Worm (Caenorhabditis elegans) whole organism, young adult: ENCODE results near the gene M117.3.

ENCODE experiments used
- B0019.2 ChIP-seq: fragments of 200-800 bp; sonication (Bioruptor generic); conservative IDR thresholded peaks from 2 replicates; pipeline ENCODE4 v1.3.6; 2022; ENCODE audit warnings: missing genetic modification reagents, missing genetic modification characterization, missing compliant biosample characterization
- F22D6.2 ChIP-seq: sonication (generic microtip); optimal IDR thresholded peaks from 2 replicates; lab custom pipeline; 2016; ENCODE audit warnings: mild to moderate bottlenecking, missing genetic modification characterization, missing compliant biosample characterization
- dpff-1 ChIP-seq: sonication (generic microtip); optimal IDR thresholded peaks from 2 replicates; lab custom pipeline; 2017; ENCODE audit warnings: mild to moderate bottlenecking, missing genetic modification characterization, missing compliant biosample characterization
- madf-8 ChIP-seq: fragments of 200-800 bp; sonication (Bioruptor generic); conservative IDR thresholded peaks from 2 replicates; pipeline ENCODE4 v1.3.6; 2022; ENCODE audit warnings: missing genetic modification reagents, missing genetic modification characterization, missing compliant biosample characterization

- TF ChIP-seq F22D6.2 (tag; lab: Kevin White, UChicago) (no peak), B0019.2 (no peak), madf-8 (GFP tag; lab: Robert Waterston, UW) (no peak), dpff-1 (tag; lab: Kevin White, UChicago) (no peak)
Measured at ce11 chrIV:11863428-11863827, 41.4 kb downstream of the M117.3 start.
